Worm (Caenorhabditis elegans) whole organism, late embryonic: ENCODE measurements around the gene perm-5.

Experiments
- C08G9.2 ChIP-seq: sonication (generic microtip); optimal IDR thresholded peaks from 2 replicates; lab custom pipeline; 2016; ENCODE audit warnings: mild to moderate bottlenecking, missing genetic modification characterization, moderate library complexity, missing compliant biosample characterization
- F13H6.1 ChIP-seq: sonication (generic microtip); optimal IDR thresholded peaks from 2 replicates; lab custom pipeline; 2016; ENCODE audit warnings: missing genetic modification characterization, missing compliant biosample characterization
- Y22D7AL.16 ChIP-seq: sonication (generic microtip); optimal IDR thresholded peaks from 2 replicates; lab custom pipeline; 2016; ENCODE audit warnings: missing genetic modification characterization, missing compliant biosample characterization
- ama-1 ChIP-seq: fragments of 150-350 bp; optimal IDR thresholded peaks from 2 replicates; lab custom pipeline; 2014
- ceh-9 ChIP-seq: sonication (generic microtip); optimal IDR thresholded peaks from 2 replicates; lab custom pipeline; 2016; ENCODE audit warnings: mild to moderate bottlenecking, missing genetic modification characterization, inconsistent platforms, missing compliant biosample characterization
- dve-1 ChIP-seq: sonication (generic microtip); optimal IDR thresholded peaks from 2 replicates; lab custom pipeline; 2017; ENCODE audit warnings: antibody characterized with exemption, mild to moderate bottlenecking, missing genetic modification characterization, missing compliant biosample characterization
- elt-2 ChIP-seq: sonication (generic microtip); optimal IDR thresholded peaks from 2 replicates; lab custom pipeline; 2016; ENCODE audit warnings: missing genetic modification reagents, missing genetic modification characterization, missing compliant biosample characterization
- fax-1 ChIP-seq: sonication (generic microtip); optimal IDR thresholded peaks from 2 replicates; lab custom pipeline; 2016; ENCODE audit warnings: missing genotype, missing genetic modification characterization, missing compliant biosample characterization
- hlh-15 ChIP-seq: sonication (generic microtip); optimal IDR thresholded peaks from 2 replicates; lab custom pipeline; 2016; ENCODE audit warnings: missing genetic modification characterization, missing compliant biosample characterization
- hlh-6 ChIP-seq: sonication (generic microtip); optimal IDR thresholded peaks from 2 replicates; lab custom pipeline; 2016; ENCODE audit warnings: missing genotype, missing genetic modification characterization, missing compliant biosample characterization
- lin-11 ChIP-seq: fragments of 200-800 bp; sonication (Bioruptor generic); optimal IDR thresholded peaks from 2 replicates; lab custom pipeline; 2018; ENCODE audit warnings: mild to moderate bottlenecking, missing genetic modification characterization, missing compliant biosample characterization
- ttx-3 ChIP-seq: sonication (generic microtip); optimal IDR thresholded peaks from 2 replicates; lab custom pipeline; 2016; ENCODE audit warnings: missing genetic modification reagents, missing genetic modification characterization, missing compliant biosample characterization
- zip-5 ChIP-seq: sonication (generic microtip); optimal IDR thresholded peaks from 2 replicates; lab custom pipeline; 2016; ENCODE audit warnings: missing genetic modification characterization, missing compliant biosample characterization

ce11 chrIV:5666115-5667028, 36.9 kb downstream of the perm-5 start:
- TF ChIP-seq hlh-15 (no peak), Y22D7AL.16 (no peak), dve-1 (tag; lab: Kevin White, UChicago) (no peak), hlh-6 (tag; lab: Kevin White, UChicago) (no peak), fax-1 (no peak), lin-11 (tag; lab: Kevin White, UChicago) (no peak), ttx-3 (tag; lab: Kevin White, UChicago) (no peak), C08G9.2 (tag; lab: Kevin White, UChicago) (no peak), ama-1 (lab: Kevin White, UChicago) (no peak), zip-5 (tag; lab: Kevin White, UChicago) (no peak), elt-2 (no peak), ceh-9 (tag; lab: Kevin White, UChicago) (no peak), F13H6.1 (tag; lab: Kevin White, UChicago) (no peak)
